Worm (Caenorhabditis elegans): ENCODE data around the gene nbs-1.

ce11 chrII:11126312-11127000 lies 30.2 kb upstream of the nbs-1 start, which contains the start of the genes rps-9 and lsm-1:
- TF ChIP-seq ceh-16 (tag; optimal IDR thresholded peaks at IDR 0.05) (no peak), mdl-1 (tag; optimal IDR thresholded peaks at IDR 0.05) (no peak), unc-62 (GFP tag; optimal IDR thresholded peaks at IDR 0.05) (no peak), ceh-9 (tag; optimal IDR thresholded peaks at IDR 0.05) (no peak), jun-1 (tag; optimal IDR thresholded peaks at IDR 0.05) (no peak), nhr-28 (tag; optimal IDR thresholded peaks at IDR 0.05) (no peak), zag-1 (tag; optimal IDR thresholded peaks at IDR 0.05) (no peak), nhr-237 (tag; optimal IDR thresholded peaks at IDR 0.05) (no peak), daf-12 (tag; optimal IDR thresholded peaks at IDR 0.05) (no peak), pha-4 (tag; optimal IDR thresholded peaks at IDR 0.05) (peak; percentile 84), aly-2 (tag; optimal IDR thresholded peaks at IDR 0.05) (no peak)
